Fruit fly (Drosophila melanogaster) whole organism, embryonic: ENCODE results near the gene CG18234.

Experiments
- B-H1 ChIP-seq: fragments of 200-800 bp; sonication (Bioruptor generic); IDR thresholded peaks from 3 replicates; pipeline ENCODE4 v1.3.6; 2022; ENCODE audit warnings: missing biosample characterization, missing genetic modification characterization
- Bteb2 ChIP-seq: fragments of 200-800 bp; sonication (Bioruptor generic); optimal IDR thresholded peaks from 2 replicates; lab custom pipeline; 2016; ENCODE audit warnings: missing biosample characterization, missing genetic modification characterization
- CG10209 ChIP-seq: fragments of 200-800 bp; sonication (Bioruptor generic); optimal IDR thresholded peaks from 3 replicates; lab custom pipeline; 2017; ENCODE audit warnings: missing biosample characterization, mild to moderate bottlenecking, missing genetic modification characterization, missing genetic modification reagents
- CG10959 ChIP-seq: fragments of 200-800 bp; sonication (Bioruptor generic); IDR thresholded peaks from 2 replicates; pipeline ENCODE4 v1.3.6; 2022; ENCODE audit warnings: missing biosample characterization, missing genetic modification characterization
- CG15601 ChIP-seq: fragments of 200-800 bp; sonication (Bioruptor generic); optimal IDR thresholded peaks from 3 replicates; lab custom pipeline; 2019; ENCODE audit warnings: missing biosample characterization, mild to moderate bottlenecking, missing genetic modification characterization, moderate library complexity
- CG17802 ChIP-seq: fragments of 200-800 bp; sonication (Bioruptor generic); optimal IDR thresholded peaks from 2 replicates; lab custom pipeline; 2018; ENCODE audit warnings: missing biosample characterization, mild to moderate bottlenecking, missing genetic modification characterization, moderate library complexity
- CG2116 ChIP-seq: fragments of 200-800 bp; sonication (Bioruptor generic); optimal IDR thresholded peaks from 3 replicates; lab custom pipeline; 2018; ENCODE audit warnings: missing biosample characterization, mild to moderate bottlenecking, missing genetic modification characterization
- CG2712 ChIP-seq: fragments of 200-800 bp; optimal IDR thresholded peaks from 3 replicates; lab custom pipeline; 2019; ENCODE audit warnings: missing biosample characterization, mild to moderate bottlenecking, missing genetic modification characterization, moderate library complexity
- CG2875 ChIP-seq: fragments of 200-800 bp; sonication (Bioruptor generic); optimal IDR thresholded peaks from 2 replicates; lab custom pipeline; 2017; ENCODE audit warnings: missing biosample characterization, mild to moderate bottlenecking, missing genetic modification characterization, missing genetic modification reagents
- CG33213 ChIP-seq: fragments of 200-800 bp; sonication (Bioruptor generic); optimal IDR thresholded peaks from 3 replicates; lab custom pipeline; 2016; ENCODE audit warnings: missing biosample characterization, missing genetic modification characterization
- CG34224 ChIP-seq: fragments of 200-800 bp; sonication (Bioruptor generic); IDR thresholded peaks from 3 replicates; pipeline ENCODE4 v1.3.6; 2022; ENCODE audit warnings: missing biosample characterization, missing genetic modification characterization; ENCODE audit not compliant: partially characterized antibody
- CG4707 ChIP-seq: fragments of 200-800 bp; sonication (Bioruptor generic); optimal IDR thresholded peaks from 2 replicates; lab custom pipeline; 2018; ENCODE audit warnings: missing biosample characterization, mild to moderate bottlenecking, missing genetic modification characterization, moderate library complexity
- CG7357 ChIP-seq: fragments of 200-800 bp; sonication (Bioruptor generic); IDR thresholded peaks from 3 replicates; pipeline ENCODE4 v1.3.6; 2022; ENCODE audit warnings: missing biosample characterization, missing genetic modification characterization
- D ChIP-seq, 2 experiments: fragments of 200-800 bp in 1 of 2; fragments of >200 bp in 1 of 2; sonication (Bioruptor generic) in 1 of 2; optimal IDR thresholded peaks; 2 replicates in 1 of 2; 3 replicates in 1 of 2; lab custom pipeline; 2017; ENCODE audit warnings: mild to moderate bottlenecking in 1 of 2, missing biosample characterization in 1 of 2, missing genetic modification characterization in 1 of 2, missing genetic modification reagents in 1 of 2
- D19B ChIP-seq: fragments of 200-800 bp; sonication (Bioruptor generic); optimal IDR thresholded peaks from 2 replicates; lab custom pipeline; 2017; ENCODE audit warnings: missing biosample characterization, mild to moderate bottlenecking, missing genetic modification characterization
- E2f1 ChIP-seq: fragments of 200-800 bp; sonication (Bioruptor generic); IDR thresholded peaks from 2 replicates; pipeline ENCODE4 v1.3.6; 2022; ENCODE audit warnings: missing biosample characterization, missing genetic modification characterization
- Hey ChIP-seq: fragments of 200-800 bp; sonication (Bioruptor generic); optimal IDR thresholded peaks from 3 replicates; lab custom pipeline; 2018; ENCODE audit warnings: missing biosample characterization, mild to moderate bottlenecking, missing genetic modification characterization
- Hmr ChIP-seq: fragments of 200-800 bp; sonication (Bioruptor generic); optimal IDR thresholded peaks from 3 replicates; lab custom pipeline; 2017; ENCODE audit warnings: mild to moderate bottlenecking, missing biosample characterization, missing genetic modification reagents, missing genetic modification characterization
- Jarid2 ChIP-seq: fragments of 200-800 bp; sonication (Bioruptor generic); optimal IDR thresholded peaks from 3 replicates; lab custom pipeline; 2017; ENCODE audit warnings: mild to moderate bottlenecking, missing biosample characterization, missing genetic modification reagents, missing genetic modification characterization
- NC2α ChIP-seq: fragments of 200-800 bp; sonication (Bioruptor generic); optimal IDR thresholded peaks from 2 replicates; lab custom pipeline; 2016; ENCODE audit warnings: missing biosample characterization, missing genetic modification characterization
- Nf-YC ChIP-seq: fragments of 200-800 bp; optimal IDR thresholded peaks from 3 replicates; lab custom pipeline; 2019; ENCODE audit warnings: missing biosample characterization, mild to moderate bottlenecking, missing genetic modification characterization, moderate library complexity
- NfI ChIP-seq: fragments of 200-800 bp; sonication (Bioruptor generic); optimal IDR thresholded peaks from 3 replicates; lab custom pipeline; 2018; ENCODE audit warnings: missing biosample characterization, mild to moderate bottlenecking, missing genetic modification characterization, moderate library complexity
- Poxn ChIP-seq: fragments of 200-800 bp; sonication (Bioruptor generic); IDR thresholded peaks from 2 replicates; pipeline ENCODE4 v1.3.6; 2022; ENCODE audit warnings: missing biosample characterization, missing genetic modification characterization
- Ravus ChIP-seq: fragments of 200-800 bp; sonication (Bioruptor generic); IDR thresholded peaks from 2 replicates; pipeline ENCODE4 v1.3.6; 2022; ENCODE audit warnings: missing biosample characterization, missing genetic modification characterization
- Rx ChIP-seq: fragments of 200-800 bp; sonication (Bioruptor generic); IDR thresholded peaks from 2 replicates; pipeline ENCODE4 v1.3.6; 2022; ENCODE audit warnings: missing biosample characterization, missing genetic modification characterization
- ase ChIP-seq: fragments of 200-800 bp; sonication (Bioruptor generic); IDR thresholded peaks from 3 replicates; pipeline ENCODE4 v1.3.6; 2022; ENCODE audit warnings: missing biosample characterization, missing genetic modification characterization
- ato ChIP-seq: fragments of 200-800 bp; sonication (Bioruptor generic); IDR thresholded peaks from 2 replicates; pipeline ENCODE4 v1.3.6; 2022; ENCODE audit warnings: missing biosample characterization, missing genetic modification characterization; ENCODE audit not compliant: partially characterized antibody
- bab2 ChIP-seq: fragments of 200-800 bp; sonication (Bioruptor generic); optimal IDR thresholded peaks from 2 replicates; lab custom pipeline; 2016; ENCODE audit warnings: missing biosample characterization, missing genetic modification characterization
- bcd ChIP-seq: fragments of 200-800 bp; sonication (Bioruptor generic); optimal IDR thresholded peaks from 2 replicates; lab custom pipeline; 2017; ENCODE audit warnings: missing biosample characterization, mild to moderate bottlenecking, missing genetic modification characterization
- bigmax ChIP-seq: fragments of 200-800 bp; sonication (Bioruptor generic); optimal IDR thresholded peaks from 2 replicates; lab custom pipeline; 2018; ENCODE audit warnings: missing biosample characterization, mild to moderate bottlenecking, missing genetic modification characterization
- cas ChIP-seq: fragments of 200-800 bp; sonication (Bioruptor generic); IDR thresholded peaks from 2 replicates; pipeline ENCODE4 v1.3.6; 2022; ENCODE audit warnings: missing biosample characterization, missing genetic modification characterization
- eyg ChIP-seq: fragments of 200-800 bp; sonication (Bioruptor generic); optimal IDR thresholded peaks from 3 replicates; lab custom pipeline; 2016; ENCODE audit warnings: missing biosample characterization, missing genetic modification characterization
- fd3F ChIP-seq: fragments of 200-800 bp; sonication (Bioruptor generic); optimal IDR thresholded peaks from 2 replicates; lab custom pipeline; 2018; ENCODE audit warnings: missing biosample characterization, mild to moderate bottlenecking, missing genetic modification characterization, moderate library complexity
- fu2 ChIP-seq: fragments of 200-800 bp; sonication (Bioruptor generic); optimal IDR thresholded peaks from 2 replicates; lab custom pipeline; 2016; ENCODE audit warnings: missing biosample characterization, missing genetic modification characterization
- gt ChIP-seq: fragments of 200-800 bp; sonication (Bioruptor generic); IDR thresholded peaks from 2 replicates; pipeline ENCODE4 v1.3.6; 2022; ENCODE audit warnings: missing biosample characterization, missing genetic modification characterization
- ham ChIP-seq: fragments of 200-800 bp; sonication (Bioruptor generic); IDR thresholded peaks from 2 replicates; pipeline ENCODE4 v1.3.6; 2022; ENCODE audit warnings: missing biosample characterization, missing genetic modification characterization
- her ChIP-seq: fragments of 200-800 bp; sonication (Bioruptor generic); optimal IDR thresholded peaks from 2 replicates; lab custom pipeline; 2016; ENCODE audit warnings: missing biosample characterization, missing genetic modification characterization
- kah ChIP-seq: fragments of 200-800 bp; sonication (Bioruptor generic); optimal IDR thresholded peaks from 2 replicates; lab custom pipeline; 2018; ENCODE audit warnings: missing biosample characterization, mild to moderate bottlenecking, missing genetic modification characterization
- lmd ChIP-seq: fragments of 200-800 bp; sonication (Bioruptor generic); IDR thresholded peaks from 2 replicates; pipeline ENCODE4 v1.3.6; 2022; ENCODE audit warnings: missing biosample characterization, missing genetic modification characterization
- nerfin-1 ChIP-seq: fragments of 200-800 bp; sonication (Bioruptor generic); optimal IDR thresholded peaks from 3 replicates; lab custom pipeline; 2019; ENCODE audit warnings: missing biosample characterization, mild to moderate bottlenecking, missing genetic modification characterization, moderate library complexity
- pb ChIP-seq: fragments of 200-800 bp; sonication (Bioruptor generic); optimal IDR thresholded peaks from 3 replicates; lab custom pipeline; 2016; ENCODE audit warnings: missing biosample characterization, missing genetic modification characterization
- pzg ChIP-seq: fragments of 200-800 bp; sonication (Bioruptor generic); optimal IDR thresholded peaks from 3 replicates; lab custom pipeline; 2018; ENCODE audit warnings: missing biosample characterization, mild to moderate bottlenecking, missing genetic modification characterization, moderate library complexity
- sens ChIP-seq: fragments of 200-800 bp; sonication (Bioruptor generic); peaks from one replicate; lab custom pipeline; 2016; ENCODE audit warnings: missing biosample characterization, missing genetic modification characterization
- seq ChIP-seq: fragments of 200-800 bp; sonication (Bioruptor generic); IDR thresholded peaks from 2 replicates; pipeline ENCODE4 v1.3.6; 2022; ENCODE audit warnings: missing biosample characterization, missing genetic modification characterization
- slou ChIP-seq: fragments of 200-800 bp; sonication (Bioruptor generic); optimal IDR thresholded peaks from 3 replicates; lab custom pipeline; 2016; ENCODE audit warnings: missing biosample characterization, missing genetic modification characterization
- sna ChIP-seq: fragments of 200-800 bp; sonication (Bioruptor generic); IDR thresholded peaks from 2 replicates; pipeline ENCODE4 v1.3.6; 2022; ENCODE audit warnings: missing biosample characterization, missing genetic modification characterization; ENCODE audit not compliant: partially characterized antibody
- sr ChIP-seq: fragments of 200-800 bp; sonication (Bioruptor generic); IDR thresholded peaks from 3 replicates; pipeline ENCODE4 v1.3.6; 2022; ENCODE audit warnings: missing biosample characterization, missing genetic modification characterization
- tio ChIP-seq: fragments of 200-800 bp; sonication (Bioruptor generic); optimal IDR thresholded peaks from 2 replicates; lab custom pipeline; 2017; ENCODE audit warnings: missing biosample characterization, missing genetic modification characterization, inconsistent platforms
- tll ChIP-seq, 2 experiments: fragments of 200-800 bp in 1 of 2; fragments of >200 bp in 1 of 2; sonication (Bioruptor generic) in 1 of 2; optimal IDR thresholded peaks; 2 replicates each; lab custom pipeline; 2017 to 2019; ENCODE audit warnings: missing biosample characterization in 2 of 2, missing genetic modification characterization in 2 of 2, mild to moderate bottlenecking in 1 of 2, moderate library complexity in 1 of 2
- twi ChIP-seq: fragments of 200-800 bp; optimal IDR thresholded peaks from 2 replicates; lab custom pipeline; 2019; ENCODE audit warnings: missing biosample characterization, mild to moderate bottlenecking, missing genetic modification characterization, moderate library complexity
- zf30C ChIP-seq: fragments of 200-800 bp; sonication (Bioruptor generic); optimal IDR thresholded peaks from 3 replicates; lab custom pipeline; 2018; ENCODE audit warnings: missing biosample characterization, mild to moderate bottlenecking, missing genetic modification characterization

CG18234 gene

dm6 chr3L:18625786-18626185 lies 22.6 kb downstream of the CG18234 start, which contains the start of gene MYPT-75D (continued):
- TF ChIP-seq slou = no peak
- peak; percentile 54; the same call in 1 of the 3 replicates for TF ChIP-seq sr (GFP tag; lab: Robert Waterston, UW)
- TF ChIP-seq CG33213 (GFP tag; lab: Kevin White, UChicago) = peak; percentile 30
- peak; percentile 21 for TF ChIP-seq kah (GFP tag; lab: Kevin White, UChicago)
- TF ChIP-seq twi (tag; lab: Kevin White, UChicago) = peak; percentile 26
- TF ChIP-seq ase (GFP tag; lab: Robert Waterston, UW) = no peak
- TF ChIP-seq CG2875 (GFP tag; lab: Kevin White, UChicago) = no peak
- TF ChIP-seq Bteb2 = no peak
- peak; percentile 76 for TF ChIP-seq pzg
- peak; percentile 35 for TF ChIP-seq CG4707 (GFP tag; lab: Kevin White, UChicago)
- no peak for TF ChIP-seq tio
- TF ChIP-seq eyg (GFP tag; lab: Kevin White, UChicago) = peak; percentile 10
- TF ChIP-seq nerfin-1 = peak; percentile 67
- TF ChIP-seq seq (GFP tag; lab: Robert Waterston, UW) = no peak
- TF ChIP-seq ham (GFP tag; lab: Robert Waterston, UW) = no peak
- no peak for TF ChIP-seq fu2 (GFP tag; lab: Kevin White, UChicago)
- no peak for TF ChIP-seq D (optimal IDR thresholded peaks at IDR 0.05; lab: Kevin White, UChicago)
- TF ChIP-seq D (GFP tag; optimal IDR thresholded peaks at IDR 0.05; lab: Kevin White, UChicago) = no peak
- TF ChIP-seq CG17802 (tag; lab: Kevin White, UChicago) = no peak
- TF ChIP-seq Jarid2 (GFP tag; lab: Kevin White, UChicago) = peak; percentile 100
- no peak for TF ChIP-seq bcd (GFP tag; lab: Kevin White, UChicago)
- TF ChIP-seq tll (GFP tag; optimal IDR thresholded peaks at IDR 0.05; lab: Kevin White, UChicago) = peak in 1 of 2 experiments; percentile 9
- TF ChIP-seq sens (GFP tag; lab: Kevin White, UChicago) = peak; percentile 90
- no peak for TF ChIP-seq CG10959 (GFP tag; lab: Robert Waterston, UW)
- TF ChIP-seq NfI (GFP tag; lab: Kevin White, UChicago) = peak; percentile 21
- no peak for TF ChIP-seq Ravus
- peak; percentile 30 for TF ChIP-seq CG15601 (tag; lab: Kevin White, UChicago)
- peak; percentile 98 for TF ChIP-seq CG34224 (GFP tag; lab: Robert Waterston, UW)
- no peak for TF ChIP-seq E2f1
- no peak for TF ChIP-seq NC2α
- TF ChIP-seq Rx (GFP tag; lab: Robert Waterston, UW) = no peak
- TF ChIP-seq her (GFP tag; lab: Kevin White, UChicago) = peak; percentile 64
- no peak for TF ChIP-seq Hey (tag; lab: Kevin White, UChicago)
- no peak for TF ChIP-seq D19B (GFP tag; lab: Kevin White, UChicago)
- no peak for TF ChIP-seq CG7357 (GFP tag; lab: Robert Waterston, UW)
- no peak for TF ChIP-seq Poxn (GFP tag; lab: Robert Waterston, UW)
- TF ChIP-seq sna (GFP tag; lab: Robert Waterston, UW) = peak; percentile 79
- TF ChIP-seq cas (GFP tag; lab: Robert Waterston, UW) = no peak
- TF ChIP-seq bab2 (GFP tag; lab: Kevin White, UChicago) = no peak
- TF ChIP-seq bigmax = no peak
- TF ChIP-seq ato (GFP tag; lab: Robert Waterston, UW) = peak; percentile 88
- no peak for TF ChIP-seq CG10209 (GFP tag; lab: Kevin White, UChicago)
- TF ChIP-seq lmd = no peak
- TF ChIP-seq gt (GFP tag; lab: Robert Waterston, UW) = no peak
- no peak for TF ChIP-seq pb (GFP tag; lab: Kevin White, UChicago)
- peak; percentile 20 for TF ChIP-seq Nf-YC (tag; lab: Kevin White, UChicago)
- TF ChIP-seq Hmr (GFP tag; lab: Kevin White, UChicago) = peak; percentile 30
- TF ChIP-seq CG2116 (GFP tag; lab: Kevin White, UChicago) = peak; percentile 91
- no peak for TF ChIP-seq B-H1 (GFP tag; lab: Robert Waterston, UW)
- no peak for TF ChIP-seq fd3F (GFP tag; lab: Kevin White, UChicago)
- peak; percentile 47 for TF ChIP-seq zf30C (GFP tag; lab: Kevin White, UChicago)
- TF ChIP-seq CG2712 (tag; lab: Kevin White, UChicago) = peak; percentile 46
